Worm (Caenorhabditis elegans): ENCODE measurements around the gene C07E3.3.

C07E3.3 gene

DNA sequence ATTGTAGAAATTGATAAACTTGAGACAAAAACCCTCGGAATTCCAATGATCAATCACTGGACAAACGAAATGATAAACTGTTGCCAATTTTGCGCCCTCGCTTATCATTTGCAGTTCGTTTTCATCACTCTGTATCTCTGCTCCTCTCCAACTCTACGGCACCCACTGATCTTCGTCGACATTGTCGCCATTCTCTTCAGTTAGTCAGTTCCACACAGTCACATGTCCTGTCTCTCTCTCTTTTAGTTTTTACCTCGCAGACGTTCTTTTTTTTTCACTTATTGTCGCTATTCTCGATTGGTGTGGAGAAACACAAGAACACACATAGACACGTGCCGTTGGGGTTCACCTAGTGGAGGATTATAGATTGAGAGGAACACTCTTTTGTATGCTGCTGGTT lies 31.7 kb upstream of the C07E3.3 start (continued):
- TF ChIP-seq cebp-1 (GFP tag; IDR thresholded peaks at IDR 0.05) (peak; percentile 8; the same call in 1 of the 2 replicates), cebp-1 (tag; optimal IDR thresholded peaks at IDR 0.05) (peak; percentile 73), ceh-27 (GFP tag; optimal IDR thresholded peaks at IDR 0.05) (peak; percentile 65), sptf-2 (GFP tag; optimal IDR thresholded peaks at IDR 0.05) (no peak), F52B5.7 (tag; optimal IDR thresholded peaks at IDR 0.05) (no peak), fkh-3 (tag; optimal IDR thresholded peaks at IDR 0.05) (no peak), nhr-80 (tag; optimal IDR thresholded peaks at IDR 0.05) (peak; percentile 88), chd-7 (tag; optimal IDR thresholded peaks at IDR 0.05) (peak; percentile 68), rec-8 (tag; optimal IDR thresholded peaks at IDR 0.05) (no peak), nhr-90 (tag; optimal IDR thresholded peaks at IDR 0.05) (no peak), pha-4 (tag; optimal IDR thresholded peaks at IDR 0.05) (peak; percentile 82), zim-3 (tag; optimal IDR thresholded peaks at IDR 0.05) (no peak), ceh-40 (GFP tag; IDR thresholded peaks at IDR 0.05) (no peak), madf-10 (tag; optimal IDR thresholded peaks at IDR 0.05) (peak; percentile 52), madf-8 (GFP tag; conservative IDR thresholded peaks at IDR 0.05) (no peak), F57A8.1 (GFP tag; optimal IDR thresholded peaks at IDR 0.05) (no peak), ztf-28 (GFP tag; IDR thresholded peaks at IDR 0.05) (no peak), B0336.3 (GFP tag; IDR thresholded peaks at IDR 0.05) (peak; percentile 49; the same call in 1 of the 2 replicates), dpff-1 (tag; optimal IDR thresholded peaks at IDR 0.05) (no peak), him-1 (tag; optimal IDR thresholded peaks at IDR 0.05) (no peak), snpc-4 (GFP tag; optimal IDR thresholded peaks at IDR 0.05) (no peak), snpc-4 (tag; optimal IDR thresholded peaks at IDR 0.05) (peak in 3 of 4 experiments; percentile 27 to 57 (median 32)), lin-35 (GFP tag; optimal IDR thresholded peaks at IDR 0.05) (no peak), let-526 (GFP tag; IDR thresholded peaks at IDR 0.05) (peak; percentile 62; the same call in 1 of the 2 replicates), tbp1 (GFP tag; optimal IDR thresholded peaks at IDR 0.05) (peak; percentile 18), F10E7.11 (tag; optimal IDR thresholded peaks at IDR 0.05) (no peak), mcd-1 (GFP tag; IDR thresholded peaks at IDR 0.05) (peak; percentile 34), snpc-1.3 (tag; optimal IDR thresholded peaks at IDR 0.05; ENCODE audit: insufficient read depth) (no peak), madf-3 (GFP tag; IDR thresholded peaks at IDR 0.05) (no peak), lin-26 (GFP tag; IDR thresholded peaks at IDR 0.05) (peak; percentile 64; the same call in 1 of the 2 replicates), efl-1 (GFP tag; optimal IDR thresholded peaks at IDR 0.05) (no peak), C17E4.6 (GFP tag; IDR thresholded peaks at IDR 0.05) (no peak), aptf-2 (GFP tag; conservative IDR thresholded peaks at IDR 0.05) (no peak), hsf-1 (GFP tag; IDR thresholded peaks at IDR 0.05) (0 out of 2 replicates have a peak, but pooled peaks have one; percentile 43), egl-18 (GFP tag; IDR thresholded peaks at IDR 0.05) (no peak), lag-1 (GFP tag; IDR thresholded peaks at IDR 0.05) (no peak), bed-2 (GFP tag; IDR thresholded peaks at IDR 0.05) (no peak), tbx-9 (tag; optimal IDR thresholded peaks at IDR 0.05; ENCODE audit: borderline replicate concordance) (no peak), ztf-18 (tag; optimal IDR thresholded peaks at IDR 0.05) (no peak), F37B4.10 (GFP tag; IDR thresholded peaks at IDR 0.05) (no peak), cebp-2 (GFP tag; IDR thresholded peaks at IDR 0.05) (no peak), B0261.1 (tag; optimal IDR thresholded peaks at IDR 0.05) (no peak), atf-7 (tag; optimal IDR thresholded peaks at IDR 0.05) (peak; percentile 50), tlf-1 (GFP tag; optimal IDR thresholded peaks at IDR 0.05) (peak; percentile 8), Y67H2A.10 (GFP tag; conservative IDR thresholded peaks at IDR 0.05) (no peak), somi-1 (GFP tag; optimal IDR thresholded peaks at IDR 0.05) (peak; percentile 92), pbrm-1 (GFP tag; IDR thresholded peaks at IDR 0.05) (peak; percentile 59; the same call in 1 of the 2 replicates), F57C9.4 (tag; optimal IDR thresholded peaks at IDR 0.05) (no peak), egl-44 (GFP tag; IDR thresholded peaks at IDR 0.05) (peak; percentile 66; the same call in 1 of the 2 replicates)

All from whole organism, young adult.